Worm (Caenorhabditis elegans): Measurements from ENCODE around the gene col-34.

DNA sequence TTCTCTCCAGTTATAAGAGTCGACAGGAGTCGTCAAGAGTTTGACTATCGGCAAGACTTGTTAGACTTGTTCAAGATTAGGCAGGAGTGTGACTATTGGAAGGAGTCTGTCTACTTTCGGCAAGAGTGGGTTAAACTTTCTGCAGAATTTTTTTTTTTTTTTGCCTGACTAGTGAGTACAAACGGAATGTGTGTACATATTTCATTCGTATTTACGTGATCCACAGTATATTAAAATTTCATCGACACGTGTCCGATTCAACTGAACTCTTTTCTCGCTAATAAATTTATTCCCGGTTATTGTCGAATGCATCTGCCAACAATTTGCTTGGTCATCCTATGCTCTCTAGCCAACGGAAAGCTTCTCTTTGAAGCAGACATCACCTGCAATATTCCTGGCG, 27.8 kb upstream of the col-34 start, which contains the start of gene F36A4.1:
- TF ChIP-seq W03F9.2 (tag; optimal IDR thresholded peaks at IDR 0.05) (no peak), dao-5 (tag; optimal IDR thresholded peaks at IDR 0.05) (no peak)
